Worm (Caenorhabditis elegans) whole organism, L4 larva: ENCODE measurements around the gene B0546.4.

ENCODE experiments used
- F26F4.8 ChIP-seq: fragments of 200-800 bp; sonication (Bioruptor generic); conservative IDR thresholded peaks from 2 replicates; pipeline ENCODE4 v1.3.6; 2022; ENCODE audit warnings: missing genetic modification characterization, missing compliant biosample characterization
- F49E8.2 ChIP-seq: sonication (generic microtip); optimal IDR thresholded peaks from 2 replicates; lab custom pipeline; 2016; ENCODE audit warnings: missing compliant biosample characterization, mild to moderate bottlenecking, missing genetic modification characterization, borderline replicate concordance
- R02D3.7 ChIP-seq: fragments of 150-350 bp; sonication (generic microtip); optimal IDR thresholded peaks from 3 replicates; lab custom pipeline; 2014; ENCODE audit warnings: missing biosample characterization, missing genetic modification characterization
- T20F7.1 ChIP-seq: fragments of 200-800 bp; sonication (Bioruptor generic); optimal IDR thresholded peaks from 2 replicates; lab custom pipeline; 2018; ENCODE audit warnings: mild to moderate bottlenecking, missing genetic modification characterization, missing compliant biosample characterization
- T26A8.4 ChIP-seq: fragments of 200-800 bp; sonication (Bioruptor generic); IDR thresholded peaks from 2 replicates; pipeline ENCODE4 v1.3.6; 2022; ENCODE audit warnings: missing genetic modification characterization, missing compliant biosample characterization
- Y105C5A.15 ChIP-seq: fragments of 200-800 bp; sonication (Bioruptor generic); IDR thresholded peaks from 2 replicates; pipeline ENCODE4 v1.3.6; 2022; ENCODE audit warnings: missing genetic modification characterization, missing compliant biosample characterization
- Y75B8A.6 ChIP-seq: fragments of 200-800 bp; sonication (Bioruptor generic); IDR thresholded peaks from 2 replicates; pipeline ENCODE4 v1.3.6; 2022; ENCODE audit warnings: missing genetic modification reagents, missing genetic modification characterization, missing compliant biosample characterization
- ZK337.2 ChIP-seq: fragments of 200-800 bp; sonication (Bioruptor generic); IDR thresholded peaks from 2 replicates; pipeline ENCODE4 v1.3.6; 2022; ENCODE audit warnings: missing genetic modification reagents, missing genetic modification characterization, missing compliant biosample characterization
- aha-1 ChIP-seq: fragments of 150-350 bp; peaks from one replicate; lab custom pipeline; 2014; ENCODE audit warnings: missing biosample characterization, missing genetic modification characterization
- aly-2 ChIP-seq: sonication (generic microtip); optimal IDR thresholded peaks from 2 replicates; lab custom pipeline; 2018; ENCODE audit warnings: missing biosample characterization, missing genetic modification characterization
- ama-1 ChIP-seq: fragments of 150-350 bp; optimal IDR thresholded peaks from 2 replicates; lab custom pipeline; 2014; ENCODE audit warnings: inconsistent platforms, mixed read lengths
- ctbp-1 ChIP-seq: fragments of 200-800 bp; sonication (Bioruptor generic); IDR thresholded peaks from 2 replicates; pipeline ENCODE4 v1.3.6; 2022; ENCODE audit warnings: missing genetic modification reagents, missing genetic modification characterization, missing compliant biosample characterization
- daf-12 ChIP-seq: fragments of 150-350 bp; optimal IDR thresholded peaks from 2 replicates; lab custom pipeline; 2014; ENCODE audit warnings: missing biosample characterization, missing genetic modification reagents, missing genetic modification characterization
- dmd-9 ChIP-seq: fragments of 200-800 bp; sonication (Bioruptor generic); IDR thresholded peaks from 2 replicates; pipeline ENCODE4 v1.3.6; 2022; ENCODE audit warnings: missing genetic modification reagents, missing genetic modification characterization, missing compliant biosample characterization
- dpl-1 ChIP-seq: fragments of 150-350 bp; optimal IDR thresholded peaks from 2 replicates; lab custom pipeline; 2014; ENCODE audit warnings: missing biosample characterization, missing genetic modification reagents, missing genetic modification characterization
- egl-43 ChIP-seq: fragments of 200-800 bp; sonication (Bioruptor generic); IDR thresholded peaks from 2 replicates; pipeline ENCODE4 v1.3.6; 2022; ENCODE audit warnings: missing genetic modification reagents, missing genetic modification characterization, missing compliant biosample characterization
- fkh-10 ChIP-seq: fragments of 150-350 bp; optimal IDR thresholded peaks from 2 replicates; lab custom pipeline; 2014; ENCODE audit warnings: missing biosample characterization, missing genetic modification reagents, missing genetic modification characterization
- fos-1 ChIP-seq: fragments of 150-350 bp; optimal IDR thresholded peaks from 2 replicates; lab custom pipeline; 2014; ENCODE audit warnings: missing biosample characterization, missing genetic modification characterization
- gei-8 ChIP-seq: fragments of 200-800 bp; sonication (Bioruptor generic); optimal IDR thresholded peaks from 2 replicates; lab custom pipeline; 2018; ENCODE audit warnings: mild to moderate bottlenecking, missing genetic modification characterization, missing compliant biosample characterization
- hif-1 ChIP-seq, 2 experiments: sonication (generic microtip); optimal IDR thresholded peaks; 2 replicates each; lab custom pipeline; 2016 to 2017; ENCODE audit warnings: missing compliant biosample characterization in 2 of 2, missing genetic modification characterization in 2 of 2, missing genetic modification reagents in 2 of 2, missing genotype in 2 of 2, mild to moderate bottlenecking in 1 of 2
- lim-7 ChIP-seq: fragments of 200-800 bp; sonication (Bioruptor generic); IDR thresholded peaks from 2 replicates; pipeline ENCODE4 v1.3.6; 2022; ENCODE audit warnings: missing genetic modification characterization, missing compliant biosample characterization
- lin-13 ChIP-seq: fragments of 150-350 bp; optimal IDR thresholded peaks from 2 replicates; lab custom pipeline; 2014; ENCODE audit warnings: missing biosample characterization, missing genetic modification reagents, missing genetic modification characterization
- lin-15B ChIP-seq: fragments of 150-350 bp; sonication (generic microtip); optimal IDR thresholded peaks from 3 replicates; lab custom pipeline; 2014; ENCODE audit warnings: missing biosample characterization, missing genetic modification characterization
- lin-39 ChIP-seq: fragments of 150-350 bp; optimal IDR thresholded peaks from 2 replicates; lab custom pipeline; 2014; ENCODE audit warnings: missing biosample characterization, missing genetic modification reagents, missing genetic modification characterization
- lsy-2 ChIP-seq, 2 experiments: fragments of 150-350 bp in 1 of 2; sonication (generic microtip) in 1 of 2; optimal IDR thresholded peaks; 2 replicates each; lab custom pipeline; 2014 to 2017; ENCODE audit warnings: missing biosample characterization in 2 of 2, missing genetic modification characterization in 2 of 2
- madf-5 ChIP-seq, 2 experiments: fragments of 200-800 bp; sonication (Bioruptor generic); IDR thresholded peaks; 2 replicates each; pipeline ENCODE4 v1.3.6; 2022; ENCODE audit warnings: missing compliant biosample characterization in 2 of 2, missing genetic modification characterization in 2 of 2
- madf-9 ChIP-seq: fragments of 200-800 bp; sonication (Bioruptor generic); conservative IDR thresholded peaks from 2 replicates; pipeline ENCODE4 v1.3.6; 2022; ENCODE audit warnings: missing genetic modification reagents, missing genetic modification characterization, missing compliant biosample characterization
- mep-1 ChIP-seq: fragments of 150-350 bp; sonication (generic microtip); optimal IDR thresholded peaks from 3 replicates; lab custom pipeline; 2014; ENCODE audit warnings: missing biosample characterization, missing genetic modification characterization
- mes-2 ChIP-seq: sonication (generic microtip); optimal IDR thresholded peaks from 2 replicates; lab custom pipeline; 2016; ENCODE audit warnings: missing genotype, mild to moderate bottlenecking, missing genetic modification characterization, missing compliant biosample characterization; ENCODE audit not compliant: poor library complexity, severe bottlenecking
- nhr-111 ChIP-seq: fragments of 200-800 bp; sonication (Bioruptor generic); optimal IDR thresholded peaks from 2 replicates; lab custom pipeline; 2018; ENCODE audit warnings: mild to moderate bottlenecking, missing genetic modification characterization, missing compliant biosample characterization
- nhr-237 ChIP-seq: sonication (generic microtip); optimal IDR thresholded peaks from 2 replicates; lab custom pipeline; 2017; ENCODE audit warnings: missing biosample characterization, missing genetic modification characterization
- nhr-28 ChIP-seq: fragments of 150-350 bp; optimal IDR thresholded peaks from 2 replicates; lab custom pipeline; 2014; ENCODE audit warnings: missing biosample characterization, missing genetic modification characterization
- nhr-41 ChIP-seq: fragments of 200-800 bp; sonication (Bioruptor generic); IDR thresholded peaks from 2 replicates; pipeline ENCODE4 v1.3.6; 2022; ENCODE audit warnings: missing genetic modification reagents, missing genetic modification characterization, missing compliant biosample characterization
- nhr-48 ChIP-seq: sonication (generic microtip); optimal IDR thresholded peaks from 2 replicates; lab custom pipeline; 2016; ENCODE audit warnings: mild to moderate bottlenecking, missing genetic modification characterization, missing compliant biosample characterization
- pha-4 ChIP-seq, 2 experiments: fragments of 150-350 bp in 1 of 2; fragments of 200-800 bp in 1 of 2; sonication (Bioruptor generic) in 1 of 2; IDR thresholded peaks in 1 of 2; optimal IDR thresholded peaks in 1 of 2; 2 replicates each; pipeline versions ENCODE4 v1.3.6 to Lab custom; 2014 to 2022; ENCODE audit warnings: missing genetic modification characterization in 2 of 2, missing genetic modification reagents in 2 of 2, missing biosample characterization in 1 of 2, missing compliant biosample characterization in 1 of 2
- saeg-2 ChIP-seq: fragments of 200-800 bp; sonication (Bioruptor generic); IDR thresholded peaks from 2 replicates; pipeline ENCODE4 v1.3.6; 2022; ENCODE audit warnings: missing genetic modification reagents, missing genetic modification characterization, missing compliant biosample characterization
- set-16 ChIP-seq: fragments of 200-800 bp; sonication (Bioruptor generic); IDR thresholded peaks from 2 replicates; pipeline ENCODE4 v1.3.6; 2022; ENCODE audit warnings: missing genetic modification reagents, missing genetic modification characterization, missing compliant biosample characterization
- snpc-4 ChIP-seq: fragments of 150-350 bp; optimal IDR thresholded peaks from 2 replicates; lab custom pipeline; 2014; ENCODE audit warnings: missing biosample characterization, missing genetic modification characterization
- spr-1 ChIP-seq: sonication (generic microtip); optimal IDR thresholded peaks from 2 replicates; lab custom pipeline; 2016; ENCODE audit warnings: mild to moderate bottlenecking, missing genetic modification characterization, missing compliant biosample characterization
- vab-7 ChIP-seq: fragments of 200-800 bp; sonication (Bioruptor generic); IDR thresholded peaks from 2 replicates; pipeline ENCODE4 v1.3.6; 2022; ENCODE audit warnings: missing genetic modification reagents, missing genetic modification characterization, missing compliant biosample characterization
- zag-1 ChIP-seq: fragments of 150-350 bp; optimal IDR thresholded peaks from 2 replicates; lab custom pipeline; 2014; ENCODE audit warnings: missing biosample characterization, missing genetic modification characterization
- zip-2 ChIP-seq: fragments of 150-350 bp; optimal IDR thresholded peaks from 2 replicates; lab custom pipeline; 2014; ENCODE audit warnings: missing biosample characterization, missing genetic modification characterization

Gene B0546.4

ce11 chrIV:3363784-3364183 lies 20.2 kb downstream of the B0546.4 start:
- no peak for TF ChIP-seq nhr-41
- no peak for TF ChIP-seq T20F7.1 (GFP tag; lab: Kevin White, UChicago)
- TF ChIP-seq R02D3.7 = no peak
- TF ChIP-seq ama-1 (lab: Kevin White, UChicago) = no peak
- TF ChIP-seq vab-7 (GFP tag; lab: Robert Waterston, UW) = no peak
- no peak for TF ChIP-seq F26F4.8 (GFP tag; lab: Robert Waterston, UW)
- TF ChIP-seq Y105C5A.15 (GFP tag; lab: Robert Waterston, UW) = no peak
- no peak for TF ChIP-seq dmd-9 (GFP tag; lab: Robert Waterston, UW)
- no peak for TF ChIP-seq saeg-2
- TF ChIP-seq nhr-48 = no peak
- TF ChIP-seq zip-2 (tag; lab: Kevin White, UChicago) = no peak
- TF ChIP-seq, all 104 proteins: peak for 0

ce11 chrIV:3363221-3363620 lies 20.7 kb downstream of the B0546.4 start, which contains the start of gene Y55H10A.2:
TSS of gene Y55H10A.2 (plus strand) at chrIV:3363521.
- peak; percentile 69 for TF ChIP-seq aha-1 (tag; lab: Kevin White, UChicago)
- TF ChIP-seq nhr-41 = no peak
- no peak for TF ChIP-seq F49E8.2 (tag; lab: Kevin White, UChicago)
- no peak for TF ChIP-seq spr-1 (tag; lab: Kevin White, UChicago)

ce11 chrIV:3354757-3355156 lies 29.2 kb downstream of the B0546.4 start, which contains the start of gene F42A6.1:
TSS of gene F42A6.1 (plus strand) at chrIV:3355057.
- TF ChIP-seq nhr-111 (GFP tag; lab: Kevin White, UChicago) = no peak
- no peak for TF ChIP-seq hif-1 (tag; optimal IDR thresholded peaks at IDR 0.05; lab: Kevin White, UChicago)
- TF ChIP-seq aha-1 (tag; lab: Kevin White, UChicago) = peak; percentile 16
- no peak for TF ChIP-seq dpl-1
- no peak for TF ChIP-seq fkh-10 (GFP tag; lab: Kevin White, UChicago)

ce11 chrIV:3352019-3352418 lies 31.9 kb downstream of the B0546.4 start:
- no peak for TF ChIP-seq zip-2 (tag; lab: Kevin White, UChicago)

- TF ChIP-seq madf-9 (GFP tag; lab: Robert Waterston, UW) (peak; percentile 14; the same call in 1 of the 2 replicates), egl-43 (GFP tag; lab: Robert Waterston, UW) (no peak), lsy-2 (tag; optimal IDR thresholded peaks at IDR 0.05; lab: Kevin White, UChicago) (no peak), nhr-28 (tag; lab: Kevin White, UChicago) (no peak), lin-15B (no peak), nhr-237 (no peak), pha-4 (GFP tag; IDR thresholded peaks at IDR 0.05; lab: Robert Waterston, UW) (no peak), pha-4 (tag; optimal IDR thresholded peaks at IDR 0.05; lab: Kevin White, UChicago) (peak; percentile 2), lim-7 (GFP tag; lab: Robert Waterston, UW) (no peak), daf-12 (tag; lab: Kevin White, UChicago) (no peak), lin-39 (tag; lab: Kevin White, UChicago) (no peak), lin-13 (GFP tag; lab: Kevin White, UChicago) (no peak), hif-1 (tag; optimal IDR thresholded peaks at IDR 0.05; lab: Kevin White, UChicago) (no peak), F26F4.8 (GFP tag; lab: Robert Waterston, UW) (no peak), ctbp-1 (GFP tag; lab: Robert Waterston, UW) (no peak), ama-1 (lab: Kevin White, UChicago) (no peak), zip-2 (tag; lab: Kevin White, UChicago) (no peak), set-16 (GFP tag; lab: Robert Waterston, UW) (0 out of 2 replicates have a peak, but pooled peaks have one; percentile 9), zag-1 (tag; lab: Kevin White, UChicago) (no peak), mep-1 (no peak), gei-8 (GFP tag; lab: Kevin White, UChicago) (no peak), madf-5 (GFP tag; IDR thresholded peaks at IDR 0.05; lab: Robert Waterston, UW) (no peak), aly-2 (tag; lab: Kevin White, UChicago) (no peak), snpc-4 (tag; lab: Kevin White, UChicago) (no peak), dpl-1 (no peak), Y75B8A.6 (GFP tag; lab: Robert Waterston, UW) (no peak), mes-2 (peak; percentile 49), T26A8.4 (GFP tag; lab: Robert Waterston, UW) (no peak), ZK337.2 (GFP tag; lab: Robert Waterston, UW) (no peak), fos-1 (tag; lab: Kevin White, UChicago) (no peak)
Observed at ce11 chrIV:3349977-3350580, 33.9 kb downstream of the B0546.4 start, which contains the start of gene elks-1. TSS of gene elks-1 (minus strand) at chrIV:3350027.
